Worm (Caenorhabditis elegans) whole organism, L2 larva: ENCODE results near the gene str-66.

Source experiments
- R02D3.7 ChIP-seq: fragments of 150-350 bp; optimal IDR thresholded peaks from 2 replicates; lab custom pipeline; 2014; ENCODE audit warnings: missing biosample characterization, missing genetic modification characterization
- alr-1 ChIP-seq: fragments of 150-350 bp; optimal IDR thresholded peaks from 2 replicates; lab custom pipeline; 2014; ENCODE audit warnings: missing biosample characterization, missing genetic modification characterization
- ceh-82 ChIP-seq: fragments of 150-350 bp; optimal IDR thresholded peaks from 2 replicates; lab custom pipeline; 2014; ENCODE audit warnings: missing biosample characterization, missing genetic modification characterization
- fos-1 ChIP-seq: fragments of 150-350 bp; optimal IDR thresholded peaks from 2 replicates; lab custom pipeline; 2014; ENCODE audit warnings: missing biosample characterization, missing genetic modification characterization
- lin-11 ChIP-seq: fragments of 150-350 bp; sonication (generic microtip); optimal IDR thresholded peaks from 2 replicates; lab custom pipeline; 2014; ENCODE audit warnings: missing biosample characterization, missing genetic modification characterization, inconsistent platforms, mixed read lengths
- lin-13 ChIP-seq: fragments of 150-350 bp; optimal IDR thresholded peaks from 2 replicates; lab custom pipeline; 2014; ENCODE audit warnings: missing biosample characterization, missing genetic modification reagents, missing genetic modification characterization
- mab-5 ChIP-seq: fragments of 150-350 bp; optimal IDR thresholded peaks from 2 replicates; lab custom pipeline; 2014; ENCODE audit warnings: missing biosample characterization, missing genetic modification characterization
- nhr-10 ChIP-seq: sonication (generic microtip); optimal IDR thresholded peaks from 2 replicates; lab custom pipeline; 2017; ENCODE audit warnings: missing biosample characterization, missing genetic modification characterization
- nhr-11 ChIP-seq: fragments of 150-350 bp; optimal IDR thresholded peaks from 2 replicates; lab custom pipeline; 2014; ENCODE audit warnings: missing biosample characterization, missing genetic modification characterization
- nhr-12 ChIP-seq: fragments of 150-350 bp; optimal IDR thresholded peaks from 2 replicates; lab custom pipeline; 2014; ENCODE audit warnings: missing biosample characterization, missing genetic modification characterization
- nhr-237 ChIP-seq: fragments of 150-350 bp; optimal IDR thresholded peaks from 2 replicates; lab custom pipeline; 2014; ENCODE audit warnings: missing biosample characterization, missing genetic modification characterization
- nhr-25 ChIP-seq: fragments of 150-350 bp; sonication (generic microtip); optimal IDR thresholded peaks from 3 replicates; lab custom pipeline; 2014; ENCODE audit warnings: missing biosample characterization, missing genetic modification characterization
- unc-62 ChIP-seq: fragments of 150-350 bp; optimal IDR thresholded peaks from 2 replicates; lab custom pipeline; 2014; ENCODE audit warnings: missing biosample characterization, missing genetic modification reagents, missing genetic modification characterization
- ztf-4 ChIP-seq: fragments of 150-350 bp; optimal IDR thresholded peaks from 2 replicates; lab custom pipeline; 2014; ENCODE audit warnings: missing biosample characterization, missing genetic modification characterization

ce11 chrV:3144494-3144893, 40.5 kb upstream of the str-66 start, which contains the start of gene srab-10:
- TF ChIP-seq nhr-237 (tag; lab: Kevin White, UChicago) (no peak), ceh-82 (tag; lab: Kevin White, UChicago) (no peak), nhr-12 (no peak), alr-1 (tag; lab: Kevin White, UChicago) (no peak), R02D3.7 (tag; lab: Kevin White, UChicago) (no peak), fos-1 (tag; lab: Kevin White, UChicago) (no peak), mab-5 (tag; lab: Kevin White, UChicago) (no peak), unc-62 (GFP tag; lab: Kevin White, UChicago) (no peak), lin-13 (no peak), ztf-4 (tag; lab: Kevin White, UChicago) (no peak), nhr-10 (tag; lab: Kevin White, UChicago) (no peak), lin-11 (no peak), nhr-11 (tag; lab: Kevin White, UChicago) (no peak), nhr-25 (tag; lab: Kevin White, UChicago) (no peak)
